Worm (Caenorhabditis elegans): ENCODE measurements around the gene W09D10.4.
A peak's percentile ranks its signal among the peaks of the same experiment; 100 is the strongest.

W09D10.4 gene

DNA sequence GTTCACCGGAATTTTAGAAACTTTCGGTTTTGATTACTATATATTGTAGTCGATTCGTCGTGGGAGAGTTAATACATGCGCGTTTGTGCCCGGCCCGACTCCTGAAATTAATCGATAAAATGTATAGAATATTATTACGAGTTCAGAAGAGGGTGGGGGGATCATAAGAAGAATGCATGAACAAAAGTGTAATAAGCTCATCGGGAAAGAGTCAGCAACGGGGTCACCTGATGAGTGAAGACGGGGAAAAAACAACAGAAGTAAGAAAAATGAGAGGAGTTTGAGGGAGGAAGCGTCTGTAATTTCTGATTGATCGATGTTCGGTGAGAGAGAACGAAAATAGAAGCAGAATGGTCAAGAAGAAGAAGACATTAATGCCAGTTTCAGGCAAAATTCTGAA, at the start of gene W09D10.4:
W09D10.4 (minus strand) TSS at position 101 of the 400 bp plus-strand sequence.
- TF ChIP-seq pes-1 (GFP tag; IDR thresholded peaks at IDR 0.05) (no peak), ets-7 (tag; optimal IDR thresholded peaks at IDR 0.05) (no peak), ceh-13 (GFP tag; optimal IDR thresholded peaks at IDR 0.05) (no peak), hnd-1 (tag; optimal IDR thresholded peaks at IDR 0.05) (no peak), tbx-11 (GFP tag; IDR thresholded peaks at IDR 0.05) (no peak), tbx-37 (GFP tag; conservative IDR thresholded peaks at IDR 0.05) (no peak), tra-4 (tag; optimal IDR thresholded peaks at IDR 0.05) (no peak), hmbx-1 (tag; optimal IDR thresholded peaks at IDR 0.05) (no peak), B0310.2 (tag; optimal IDR thresholded peaks at IDR 0.05) (no peak), F13C5.2 (tag; optimal IDR thresholded peaks at IDR 0.05) (no peak), flt-1 (GFP tag; IDR thresholded peaks at IDR 0.05) (no peak), ama-1 (optimal IDR thresholded peaks at IDR 0.05) (no peak), ceh-36 (tag; optimal IDR thresholded peaks at IDR 0.05) (no peak), sea-1 (GFP tag; conservative IDR thresholded peaks at IDR 0.05) (no peak)

DNA sequence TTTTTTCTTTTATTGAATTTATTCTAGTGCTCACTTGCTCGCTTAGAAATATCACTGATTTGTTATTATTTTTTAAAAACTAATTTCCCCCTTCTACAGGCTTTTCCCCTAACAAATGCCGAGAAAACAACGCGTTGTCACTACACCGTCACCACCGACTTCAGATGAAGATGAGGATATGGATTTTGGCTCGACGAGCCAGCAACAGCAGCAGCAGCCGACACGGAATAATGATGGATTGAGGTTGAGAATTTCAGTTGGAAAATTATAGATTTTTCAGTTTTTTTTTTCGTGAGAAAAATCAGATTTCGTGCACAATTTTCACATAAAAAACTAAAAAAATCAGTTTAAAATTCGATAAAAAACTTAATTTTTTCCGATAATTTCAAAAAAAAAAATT, 47.0 kb upstream of the W09D10.4 start, which contains the start of gene dpy-28:
dpy-28 (plus strand) TSS at position 100 of the 400 bp plus-strand sequence.
- no peak for TF ChIP-seq ceh-13 (GFP tag; optimal IDR thresholded peaks at IDR 0.05)
- TF ChIP-seq scrt-1 (GFP tag; IDR thresholded peaks at IDR 0.05): no peak
- no peak for TF ChIP-seq hmg-4 (GFP tag; optimal IDR thresholded peaks at IDR 0.05)
- no peak for TF ChIP-seq tbx-11 (GFP tag; IDR thresholded peaks at IDR 0.05)
- no peak for TF ChIP-seq tra-4 (tag; optimal IDR thresholded peaks at IDR 0.05)
- no peak for TF ChIP-seq hmbx-1 (tag; optimal IDR thresholded peaks at IDR 0.05)
- TF ChIP-seq ets-7 (tag; optimal IDR thresholded peaks at IDR 0.05): no peak
- TF ChIP-seq flt-1 (GFP tag; IDR thresholded peaks at IDR 0.05): no peak
- no peak for TF ChIP-seq tbx-37 (GFP tag; conservative IDR thresholded peaks at IDR 0.05)
- TF ChIP-seq pes-1 (GFP tag; IDR thresholded peaks at IDR 0.05): no peak
- TF ChIP-seq aly-1 (tag; optimal IDR thresholded peaks at IDR 0.05): no peak
- no peak for TF ChIP-seq ama-1 (optimal IDR thresholded peaks at IDR 0.05)
- no peak for TF ChIP-seq B0310.2 (tag; optimal IDR thresholded peaks at IDR 0.05)
- TF ChIP-seq F13C5.2 (tag; optimal IDR thresholded peaks at IDR 0.05): no peak
- TF ChIP-seq ceh-36 (tag; optimal IDR thresholded peaks at IDR 0.05): no peak
- TF ChIP-seq sea-1 (GFP tag; conservative IDR thresholded peaks at IDR 0.05): no peak
- no peak for TF ChIP-seq hnd-1 (tag; optimal IDR thresholded peaks at IDR 0.05)

DNA sequence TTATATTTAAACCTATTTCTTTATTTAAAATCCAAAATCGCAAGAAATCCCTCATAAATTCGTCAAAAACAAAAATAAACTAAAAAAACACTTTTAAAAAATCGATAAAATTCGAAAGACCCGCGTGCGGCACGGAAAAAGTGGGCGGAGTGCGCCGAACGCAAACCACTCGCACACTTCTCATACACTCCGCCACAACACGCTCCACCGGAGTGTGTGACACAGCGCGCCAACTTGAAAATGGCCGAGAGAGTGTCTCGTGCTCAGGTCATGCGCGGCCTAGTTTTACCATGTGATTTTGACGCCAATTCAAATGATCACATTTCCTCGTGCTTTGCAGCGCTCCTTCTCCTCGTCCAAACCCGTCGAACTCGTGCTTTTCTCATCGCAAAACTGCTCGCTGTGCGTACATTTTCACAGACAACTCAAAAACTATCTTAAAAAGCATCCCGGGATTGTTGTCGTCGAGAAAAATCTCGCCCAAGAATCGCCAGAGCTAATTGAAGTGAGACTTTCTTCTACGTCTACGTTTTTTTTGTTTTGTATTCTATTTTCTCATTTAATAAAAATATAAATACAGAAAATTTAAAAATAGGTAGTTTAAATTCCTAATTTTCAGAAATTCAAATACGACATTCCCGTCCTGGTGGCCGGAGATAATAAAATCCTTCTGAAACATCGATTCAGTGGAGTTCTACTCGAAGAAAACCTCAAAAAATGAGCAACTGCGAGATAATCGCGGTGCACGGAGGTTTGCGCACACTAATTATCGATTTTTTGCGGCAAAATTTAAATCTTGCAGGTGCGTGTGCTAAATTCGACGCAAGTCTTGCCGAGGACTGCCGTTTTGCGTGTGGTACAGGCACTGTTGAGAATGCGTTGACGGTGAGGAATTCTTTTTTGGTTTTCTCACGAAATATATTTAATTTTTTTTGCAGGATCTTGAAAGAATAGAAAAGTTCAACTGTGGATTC, 43.3 kb upstream of the W09D10.4 start, which contains the start of gene tasp-1:
tasp-1 (plus strand) TSS at position 258 of the 974 bp plus-strand sequence.
- TF ChIP-seq hmbx-1 (tag; optimal IDR thresholded peaks at IDR 0.05) (peak; percentile 75), tra-4 (tag; optimal IDR thresholded peaks at IDR 0.05) (peak; percentile 70), ceh-36 (tag; optimal IDR thresholded peaks at IDR 0.05) (peak; percentile 81), sea-1 (GFP tag; conservative IDR thresholded peaks at IDR 0.05) (peak; percentile 96), scrt-1 (GFP tag; IDR thresholded peaks at IDR 0.05) (peak; percentile 85), flt-1 (GFP tag; IDR thresholded peaks at IDR 0.05) (peak; percentile 93), pes-1 (GFP tag; IDR thresholded peaks at IDR 0.05) (peak; percentile 92), tbx-37 (GFP tag; conservative IDR thresholded peaks at IDR 0.05) (peak; percentile 89), aly-1 (tag; optimal IDR thresholded peaks at IDR 0.05) (peak; percentile 78), ceh-13 (GFP tag; optimal IDR thresholded peaks at IDR 0.05) (peak; percentile 66), F13C5.2 (tag; optimal IDR thresholded peaks at IDR 0.05) (peak; percentile 99), hmg-4 (GFP tag; optimal IDR thresholded peaks at IDR 0.05) (peak; percentile 98), tbx-11 (GFP tag; IDR thresholded peaks at IDR 0.05) (peak; percentile 91), B0310.2 (tag; optimal IDR thresholded peaks at IDR 0.05) (peak; percentile 67), hnd-1 (tag; optimal IDR thresholded peaks at IDR 0.05) (peak; percentile 74), ets-7 (tag; optimal IDR thresholded peaks at IDR 0.05) (peak; percentile 85), ama-1 (optimal IDR thresholded peaks at IDR 0.05) (no peak)

DNA sequence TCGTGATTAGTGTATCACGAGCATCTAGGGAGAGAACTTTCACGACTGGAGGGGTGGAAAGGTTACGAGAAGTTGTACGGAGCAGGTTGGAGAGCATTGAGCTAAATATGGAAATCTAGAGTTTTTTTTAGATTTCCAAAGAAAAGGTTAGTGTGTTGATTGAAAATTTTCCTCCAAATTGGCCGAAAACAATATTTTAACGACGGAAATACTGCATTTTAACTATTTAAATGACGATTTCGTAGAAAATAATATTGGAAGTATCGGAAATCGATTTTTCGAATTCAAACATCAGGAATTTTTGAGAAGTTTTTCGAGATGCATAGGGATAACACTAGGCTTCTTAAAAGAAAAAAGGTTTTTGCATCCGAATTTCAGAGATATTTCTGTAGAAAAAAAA, 42.4 kb upstream of the W09D10.4 start, which contains the start of gene K01G5.10:
K01G5.10 (minus strand) TSS at position 101 of the 400 bp plus-strand sequence.
- no peak for TF ChIP-seq scrt-1 (GFP tag; IDR thresholded peaks at IDR 0.05)
- no peak for TF ChIP-seq hmg-4 (GFP tag; optimal IDR thresholded peaks at IDR 0.05)
- no peak for TF ChIP-seq sea-1 (GFP tag; conservative IDR thresholded peaks at IDR 0.05)
- TF ChIP-seq pes-1 (GFP tag; IDR thresholded peaks at IDR 0.05): no peak
- no peak for TF ChIP-seq ets-7 (tag; optimal IDR thresholded peaks at IDR 0.05)
- TF ChIP-seq hmbx-1 (tag; optimal IDR thresholded peaks at IDR 0.05): no peak
- TF ChIP-seq flt-1 (GFP tag; IDR thresholded peaks at IDR 0.05): no peak
- no peak for TF ChIP-seq tra-4 (tag; optimal IDR thresholded peaks at IDR 0.05)
- TF ChIP-seq aly-1 (tag; optimal IDR thresholded peaks at IDR 0.05): no peak
- no peak for TF ChIP-seq F13C5.2 (tag; optimal IDR thresholded peaks at IDR 0.05)
- TF ChIP-seq ceh-13 (GFP tag; optimal IDR thresholded peaks at IDR 0.05): no peak

DNA sequence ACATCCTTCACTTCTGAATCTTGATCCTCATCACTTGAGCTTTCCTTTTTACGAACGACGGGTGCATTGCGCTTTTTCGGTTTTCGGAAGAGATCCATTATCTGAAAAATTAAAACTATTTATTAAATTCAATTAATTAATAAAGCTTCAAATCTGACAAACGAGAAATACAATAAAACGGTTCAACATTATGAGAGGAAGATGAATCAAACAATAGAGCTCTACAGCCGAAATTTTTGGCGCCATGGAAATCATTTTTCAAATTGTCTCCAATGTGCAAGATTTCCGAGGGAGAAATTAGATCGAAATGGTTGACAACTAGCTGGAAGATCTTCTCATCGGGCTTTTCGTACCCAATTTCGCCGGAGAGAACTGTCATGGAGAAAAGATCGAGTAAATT, 41.5 kb upstream of the W09D10.4 start, which contains the start of gene rnf-113:
rnf-113 (minus strand) TSS at position 101 of the 400 bp plus-strand sequence.
- no peak for TF ChIP-seq hmg-4 (GFP tag; optimal IDR thresholded peaks at IDR 0.05)
- TF ChIP-seq sea-1 (GFP tag; conservative IDR thresholded peaks at IDR 0.05): no peak

DNA sequence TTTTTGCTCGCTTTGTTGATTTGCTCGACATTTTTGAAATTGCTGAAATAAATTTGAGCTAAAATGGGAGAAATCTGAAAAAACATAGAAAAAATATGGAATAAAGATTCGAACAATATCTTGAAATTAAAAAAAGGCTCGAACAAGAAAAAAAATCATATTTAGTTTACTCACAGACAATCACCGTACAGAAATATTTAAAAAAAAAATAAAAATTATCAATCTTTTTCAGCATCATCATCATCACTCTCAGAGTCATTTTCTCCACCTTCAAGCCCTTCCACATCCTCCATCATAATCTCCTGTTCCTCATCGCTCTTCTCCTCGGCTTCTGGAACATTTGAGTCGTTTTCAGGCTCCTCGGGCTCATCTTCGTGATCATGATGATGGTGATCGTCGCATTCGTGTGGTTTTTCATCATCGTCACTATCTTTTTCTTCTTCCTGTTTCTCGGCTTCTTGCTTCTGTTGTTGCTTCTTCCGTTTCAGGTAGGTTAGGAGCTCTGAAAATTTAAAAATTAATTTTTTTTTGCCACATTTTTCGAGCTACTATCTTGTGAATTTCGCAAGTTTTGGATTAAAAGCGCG, 39.6 kb upstream of the W09D10.4 start, which contains the start of gene hpl-2:
hpl-2 (minus strand) TSS at position 51 of the 587 bp plus-strand sequence.
- TF ChIP-seq tbx-11 (GFP tag; IDR thresholded peaks at IDR 0.05) (no peak), sea-1 (GFP tag; conservative IDR thresholded peaks at IDR 0.05) (no peak), hnd-1 (tag; optimal IDR thresholded peaks at IDR 0.05) (no peak), F13C5.2 (tag; optimal IDR thresholded peaks at IDR 0.05) (no peak), hmg-4 (GFP tag; optimal IDR thresholded peaks at IDR 0.05) (no peak), hmbx-1 (tag; optimal IDR thresholded peaks at IDR 0.05) (no peak), scrt-1 (GFP tag; IDR thresholded peaks at IDR 0.05) (no peak), tra-4 (tag; optimal IDR thresholded peaks at IDR 0.05) (no peak)
